Worm (Caenorhabditis elegans) whole organism, L4 larva: ENCODE measurements around the gene old-2.

Experiments used
- F10B5.3 ChIP-seq: sonication (generic microtip); optimal IDR thresholded peaks from 2 replicates; lab custom pipeline; 2016; ENCODE audit warnings: mild to moderate bottlenecking, missing genetic modification characterization, missing compliant biosample characterization
- F26F4.8 ChIP-seq: fragments of 200-800 bp; sonication (Bioruptor generic); conservative IDR thresholded peaks from 2 replicates; pipeline ENCODE4 v1.3.6; 2022; ENCODE audit warnings: missing genetic modification characterization, missing compliant biosample characterization
- F37D6.2 ChIP-seq: sonication (generic microtip); optimal IDR thresholded peaks from 2 replicates; lab custom pipeline; 2016; ENCODE audit warnings: mild to moderate bottlenecking, missing genetic modification characterization, missing compliant biosample characterization
- F44E2.7 ChIP-seq: fragments of 200-800 bp; sonication (Bioruptor generic); IDR thresholded peaks from 2 replicates; pipeline ENCODE4 v2.1.2; 2022; ENCODE audit warnings: missing genetic modification characterization, missing compliant biosample characterization
- F49E8.2 ChIP-seq: sonication (generic microtip); optimal IDR thresholded peaks from 2 replicates; lab custom pipeline; 2016; ENCODE audit warnings: missing compliant biosample characterization, mild to moderate bottlenecking, missing genetic modification characterization, borderline replicate concordance
- T26A8.4 ChIP-seq: fragments of 200-800 bp; sonication (Bioruptor generic); IDR thresholded peaks from 2 replicates; pipeline ENCODE4 v1.3.6; 2022; ENCODE audit warnings: missing genetic modification characterization, missing compliant biosample characterization
- Y48G9A.11 ChIP-seq: fragments of 200-800 bp; sonication (Bioruptor generic); IDR thresholded peaks from 2 replicates; pipeline ENCODE4 v1.3.6; 2022; ENCODE audit warnings: missing genetic modification reagents, missing genetic modification characterization, missing compliant biosample characterization
- ZK337.2 ChIP-seq: fragments of 200-800 bp; sonication (Bioruptor generic); IDR thresholded peaks from 2 replicates; pipeline ENCODE4 v1.3.6; 2022; ENCODE audit warnings: missing genetic modification reagents, missing genetic modification characterization, missing compliant biosample characterization
- aly-2 ChIP-seq: sonication (generic microtip); optimal IDR thresholded peaks from 2 replicates; lab custom pipeline; 2018; ENCODE audit warnings: missing biosample characterization, missing genetic modification characterization
- ama-1 ChIP-seq: fragments of 150-350 bp; optimal IDR thresholded peaks from 2 replicates; lab custom pipeline; 2014; ENCODE audit warnings: inconsistent platforms, mixed read lengths
- arid-1 ChIP-seq: fragments of 200-800 bp; sonication (Bioruptor generic); conservative IDR thresholded peaks from 2 replicates; pipeline ENCODE4 v1.3.6; 2022; ENCODE audit warnings: missing genetic modification reagents, missing genetic modification characterization, missing compliant biosample characterization
- attf-4 ChIP-seq: sonication (generic microtip); optimal IDR thresholded peaks from 3 replicates; lab custom pipeline; 2017; ENCODE audit warnings: missing biosample characterization, missing genetic modification characterization
- ceh-28 ChIP-seq: fragments of 150-350 bp; optimal IDR thresholded peaks from 2 replicates; lab custom pipeline; 2014; ENCODE audit warnings: missing biosample characterization, missing genetic modification reagents, missing genetic modification characterization
- ceh-32 ChIP-seq: sonication (generic microtip); optimal IDR thresholded peaks from 2 replicates; lab custom pipeline; 2016; ENCODE audit warnings: mild to moderate bottlenecking, missing genetic modification characterization, missing compliant biosample characterization; ENCODE audit not compliant: poor library complexity
- ceh-62 ChIP-seq: sonication (generic microtip); optimal IDR thresholded peaks from 2 replicates; lab custom pipeline; 2017; ENCODE audit warnings: missing biosample characterization, missing genetic modification characterization
- ces-1 ChIP-seq: fragments of 150-350 bp; sonication (generic microtip); optimal IDR thresholded peaks from 4 replicates; lab custom pipeline; 2014; ENCODE audit warnings: missing biosample characterization, missing genetic modification reagents, missing genetic modification characterization
- cey-2 ChIP-seq: sonication (generic microtip); optimal IDR thresholded peaks from 3 replicates; lab custom pipeline; 2017; ENCODE audit warnings: missing genetic modification characterization, mild to moderate bottlenecking, missing compliant biosample characterization, antibody characterized with exemption, borderline replicate concordance; ENCODE audit not compliant: insufficient read depth
- dmd-6 ChIP-seq: fragments of 200-800 bp; sonication (Bioruptor generic); IDR thresholded peaks from 2 replicates; pipeline ENCODE4 v1.3.6; 2022; ENCODE audit warnings: missing genetic modification reagents, missing genetic modification characterization, missing compliant biosample characterization
- dmd-9 ChIP-seq: fragments of 200-800 bp; sonication (Bioruptor generic); IDR thresholded peaks from 2 replicates; pipeline ENCODE4 v1.3.6; 2022; ENCODE audit warnings: missing genetic modification reagents, missing genetic modification characterization, missing compliant biosample characterization
- egl-27 ChIP-seq: sonication (generic microtip); optimal IDR thresholded peaks from 3 replicates; lab custom pipeline; 2017; ENCODE audit warnings: missing biosample characterization, missing genetic modification reagents, missing genetic modification characterization
- hif-1 ChIP-seq, 2 experiments: sonication (generic microtip); optimal IDR thresholded peaks; 2 replicates each; lab custom pipeline; 2016 to 2017; ENCODE audit warnings: missing compliant biosample characterization in 2 of 2, missing genetic modification characterization in 2 of 2, missing genetic modification reagents in 2 of 2, missing genotype in 2 of 2, mild to moderate bottlenecking in 1 of 2
- hlh-11 ChIP-seq: fragments of 200-800 bp; sonication (Bioruptor generic); optimal IDR thresholded peaks from 2 replicates; lab custom pipeline; 2018; ENCODE audit warnings: mild to moderate bottlenecking, missing genetic modification characterization, missing compliant biosample characterization
- hlh-30 ChIP-seq: sonication (generic microtip); optimal IDR thresholded peaks from 2 replicates; lab custom pipeline; 2017; ENCODE audit warnings: antibody characterized with exemption, mild to moderate bottlenecking, missing genetic modification characterization, missing compliant biosample characterization; ENCODE audit not compliant: insufficient read depth
- jun-1 ChIP-seq: fragments of 150-350 bp; optimal IDR thresholded peaks from 2 replicates; lab custom pipeline; 2014; ENCODE audit warnings: missing biosample characterization, missing genetic modification reagents, missing genetic modification characterization
- lin-1 ChIP-seq: fragments of 200-800 bp; sonication (Bioruptor generic); IDR thresholded peaks from 2 replicates; pipeline ENCODE4 v1.3.6; 2022; ENCODE audit warnings: missing genetic modification reagents, missing genetic modification characterization, missing compliant biosample characterization
- lin-13 ChIP-seq: fragments of 150-350 bp; optimal IDR thresholded peaks from 2 replicates; lab custom pipeline; 2014; ENCODE audit warnings: missing biosample characterization, missing genetic modification reagents, missing genetic modification characterization
- lin-15B ChIP-seq: fragments of 150-350 bp; sonication (generic microtip); optimal IDR thresholded peaks from 3 replicates; lab custom pipeline; 2014; ENCODE audit warnings: missing biosample characterization, missing genetic modification characterization
- lin-38 ChIP-seq: fragments of 200-800 bp; sonication (Bioruptor generic); IDR thresholded peaks from 2 replicates; pipeline ENCODE4 v1.3.6; 2022; ENCODE audit warnings: missing genetic modification reagents, missing genetic modification characterization, missing compliant biosample characterization
- lin-39 ChIP-seq: fragments of 150-350 bp; optimal IDR thresholded peaks from 2 replicates; lab custom pipeline; 2014; ENCODE audit warnings: missing biosample characterization, missing genetic modification reagents, missing genetic modification characterization
- lir-3 ChIP-seq: sonication (generic microtip); optimal IDR thresholded peaks from 2 replicates; lab custom pipeline; 2016; ENCODE audit warnings: mild to moderate bottlenecking, missing genetic modification characterization, missing compliant biosample characterization
- lsy-2 ChIP-seq, 2 experiments: fragments of 150-350 bp in 1 of 2; sonication (generic microtip) in 1 of 2; optimal IDR thresholded peaks; 2 replicates each; lab custom pipeline; 2014 to 2017; ENCODE audit warnings: missing biosample characterization in 2 of 2, missing genetic modification characterization in 2 of 2
- madf-9 ChIP-seq: fragments of 200-800 bp; sonication (Bioruptor generic); conservative IDR thresholded peaks from 2 replicates; pipeline ENCODE4 v1.3.6; 2022; ENCODE audit warnings: missing genetic modification reagents, missing genetic modification characterization, missing compliant biosample characterization
- mes-2 ChIP-seq: sonication (generic microtip); optimal IDR thresholded peaks from 2 replicates; lab custom pipeline; 2016; ENCODE audit warnings: missing genotype, mild to moderate bottlenecking, missing genetic modification characterization, missing compliant biosample characterization; ENCODE audit not compliant: poor library complexity, severe bottlenecking
- mxl-2 ChIP-seq: fragments of 200-800 bp; sonication (Bioruptor generic); conservative IDR thresholded peaks from 2 replicates; pipeline ENCODE4 v1.3.6; 2022; ENCODE audit warnings: missing genetic modification reagents, missing genetic modification characterization, missing compliant biosample characterization
- nhr-102 ChIP-seq: sonication (generic microtip); optimal IDR thresholded peaks from 2 replicates; lab custom pipeline; 2016; ENCODE audit warnings: mild to moderate bottlenecking, missing genetic modification characterization, moderate library complexity, missing compliant biosample characterization
- nhr-25 ChIP-seq: sonication (generic microtip); optimal IDR thresholded peaks from 2 replicates; lab custom pipeline; 2017; ENCODE audit warnings: missing genetic modification characterization, mild to moderate bottlenecking, missing compliant biosample characterization, antibody characterized with exemption, moderate library complexity, borderline replicate concordance; ENCODE audit not compliant: insufficient read depth
- nhr-42 ChIP-seq: fragments of 200-800 bp; sonication (Bioruptor generic); IDR thresholded peaks from 2 replicates; pipeline ENCODE4 v1.3.6; 2022; ENCODE audit warnings: missing genetic modification characterization, missing compliant biosample characterization
- rbr-2 ChIP-seq: sonication (generic microtip); optimal IDR thresholded peaks from 2 replicates; lab custom pipeline; 2016; ENCODE audit warnings: missing genotype, missing genetic modification characterization, missing compliant biosample characterization
- saeg-2 ChIP-seq: fragments of 200-800 bp; sonication (Bioruptor generic); IDR thresholded peaks from 2 replicates; pipeline ENCODE4 v1.3.6; 2022; ENCODE audit warnings: missing genetic modification reagents, missing genetic modification characterization, missing compliant biosample characterization
- set-16 ChIP-seq: fragments of 200-800 bp; sonication (Bioruptor generic); IDR thresholded peaks from 2 replicates; pipeline ENCODE4 v1.3.6; 2022; ENCODE audit warnings: missing genetic modification reagents, missing genetic modification characterization, missing compliant biosample characterization
- spr-1 ChIP-seq: sonication (generic microtip); optimal IDR thresholded peaks from 2 replicates; lab custom pipeline; 2016; ENCODE audit warnings: mild to moderate bottlenecking, missing genetic modification characterization, missing compliant biosample characterization
- tra-1 ChIP-seq: fragments of 200-800 bp; sonication (Bioruptor generic); IDR thresholded peaks from 2 replicates; pipeline ENCODE4 v1.3.6; 2022; ENCODE audit warnings: missing genetic modification reagents, missing genetic modification characterization, missing compliant biosample characterization
- unc-130 ChIP-seq: sonication (generic microtip); optimal IDR thresholded peaks from 2 replicates; lab custom pipeline; 2016; ENCODE audit warnings: missing genetic modification reagents, missing genetic modification characterization, missing compliant biosample characterization
- unc-62 ChIP-seq, 3 experiments: fragments of 150-350 bp in 1 of 3; sonication (generic microtip); optimal IDR thresholded peaks in 2 of 3; peaks in 1 of 3; 1 replicate in 1 of 3; 2 replicates in 2 of 3; lab custom pipeline; 2014 to 2017; ENCODE audit warnings: missing biosample characterization in 3 of 3, missing genetic modification characterization in 3 of 3, missing genetic modification reagents in 3 of 3, missing genotype in 1 of 3
- vab-7 ChIP-seq: fragments of 200-800 bp; sonication (Bioruptor generic); IDR thresholded peaks from 2 replicates; pipeline ENCODE4 v1.3.6; 2022; ENCODE audit warnings: missing genetic modification reagents, missing genetic modification characterization, missing compliant biosample characterization
- zfp-2 ChIP-seq: sonication (generic microtip); optimal IDR thresholded peaks from 2 replicates; lab custom pipeline; 2016; ENCODE audit warnings: mild to moderate bottlenecking, missing genetic modification characterization, missing compliant biosample characterization
- zip-11 ChIP-seq: fragments of 200-800 bp; sonication (Bioruptor generic); IDR thresholded peaks from 2 replicates; pipeline ENCODE4 v1.3.6; 2022; ENCODE audit warnings: missing genetic modification characterization, missing compliant biosample characterization
- zip-2 ChIP-seq: fragments of 150-350 bp; optimal IDR thresholded peaks from 2 replicates; lab custom pipeline; 2014; ENCODE audit warnings: missing biosample characterization, missing genetic modification characterization

The old-2 gene

DNA sequence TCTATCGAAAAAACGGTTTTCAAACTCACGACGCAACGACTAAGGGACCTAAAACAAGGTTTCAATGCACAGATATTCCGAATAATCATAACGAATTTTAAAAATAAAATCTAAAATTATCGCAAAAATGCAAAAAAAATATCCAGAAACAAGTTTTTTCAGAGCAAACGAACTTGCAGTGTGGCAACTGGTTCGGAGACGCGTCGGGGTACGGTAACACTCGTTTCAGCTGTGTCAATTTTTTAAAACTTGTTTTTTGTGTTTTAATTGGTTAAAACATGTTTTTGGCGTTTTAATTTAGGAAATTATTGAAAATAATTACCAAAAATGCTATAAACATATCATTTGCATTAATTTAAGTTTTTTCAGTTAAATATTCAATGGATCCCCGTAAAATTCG, 43.0 kb upstream of the old-2 start, which contains the start of gene C08H9.16 (continued):
- TF ChIP-seq mes-2 (tag; lab: Kevin White, UChicago) (peak; percentile 68), ama-1 (lab: Kevin White, UChicago) (no peak), Y48G9A.11 (GFP tag; lab: Robert Waterston, UW) (no peak), ZK337.2 (GFP tag; lab: Robert Waterston, UW) (no peak), ceh-28 (tag; lab: Kevin White, UChicago) (no peak), zfp-2 (no peak), lin-15B (tag; lab: Kevin White, UChicago) (no peak), hlh-11 (tag; lab: Kevin White, UChicago) (peak; percentile 57), attf-4 (tag; lab: Kevin White, UChicago) (no peak)

DNA sequence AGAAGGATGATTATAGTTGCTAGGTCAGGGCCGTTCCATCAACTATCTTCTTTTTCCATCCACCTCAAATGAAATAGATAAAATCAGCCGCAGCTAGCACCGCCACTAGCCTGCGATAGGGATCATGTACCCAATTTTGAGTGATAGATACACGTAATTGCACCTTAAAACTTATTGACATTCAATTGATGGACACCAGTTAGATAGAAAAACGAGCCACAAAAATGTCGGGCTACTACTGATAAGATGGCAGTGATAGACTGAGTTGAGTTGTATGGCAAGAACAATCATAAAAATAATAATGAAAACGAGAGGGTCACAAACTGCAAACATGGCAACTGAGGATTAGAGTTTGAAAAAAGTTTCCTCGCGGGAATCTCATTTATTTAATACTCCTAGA, 42.4 kb upstream of the old-2 start:
- TF ChIP-seq lin-1 (GFP tag; lab: Robert Waterston, UW) (0 out of 2 replicates have a peak, but pooled peaks have one; percentile 41), F37D6.2 (tag; lab: Kevin White, UChicago) (no peak), madf-9 (GFP tag; lab: Robert Waterston, UW) (no peak), ceh-32 (no peak), F26F4.8 (GFP tag; lab: Robert Waterston, UW) (no peak), lir-3 (no peak), hif-1 (tag; optimal IDR thresholded peaks at IDR 0.05; lab: Kevin White, UChicago) (no peak), lin-38 (GFP tag; lab: Robert Waterston, UW) (no peak), lsy-2 (tag; optimal IDR thresholded peaks at IDR 0.05; lab: Kevin White, UChicago) (peak in 1 of 2 experiments; percentile 5), unc-130 (no peak), jun-1 (no peak), egl-27 (tag; lab: Kevin White, UChicago) (no peak), spr-1 (no peak), arid-1 (no peak), mxl-2 (no peak), zfp-2 (no peak), zip-2 (tag; lab: Kevin White, UChicago) (no peak), nhr-102 (tag; lab: Kevin White, UChicago) (no peak), zip-11 (GFP tag; lab: Robert Waterston, UW) (no peak), rbr-2 (tag; lab: Kevin White, UChicago) (no peak), set-16 (GFP tag; lab: Robert Waterston, UW) (no peak), ceh-28 (tag; lab: Kevin White, UChicago) (no peak), hlh-30 (no peak), nhr-42 (GFP tag; lab: Robert Waterston, UW) (no peak), nhr-25 (tag; lab: Kevin White, UChicago) (no peak), F44E2.7 (GFP tag; lab: Robert Waterston, UW) (no peak), lin-39 (tag; lab: Kevin White, UChicago) (no peak), ces-1 (GFP tag; lab: Kevin White, UChicago) (no peak), F49E8.2 (tag; lab: Kevin White, UChicago) (no peak), vab-7 (GFP tag; lab: Robert Waterston, UW) (no peak), F10B5.3 (tag; lab: Kevin White, UChicago) (no peak), unc-62 (GFP tag; optimal IDR thresholded peaks at IDR 0.05 in 1 of 2; lab: Kevin White, UChicago) (no peak), unc-62 (tag; optimal IDR thresholded peaks at IDR 0.05; lab: Kevin White, UChicago) (no peak), aly-2 (tag; lab: Kevin White, UChicago) (no peak), dmd-9 (GFP tag; lab: Robert Waterston, UW) (no peak), T26A8.4 (GFP tag; lab: Robert Waterston, UW) (no peak), dmd-6 (GFP tag; lab: Robert Waterston, UW) (peak; percentile 94), saeg-2 (no peak), cey-2 (tag; lab: Kevin White, UChicago) (no peak), lin-13 (no peak), tra-1 (GFP tag; lab: Robert Waterston, UW) (peak; percentile 79), ceh-62 (tag; lab: Kevin White, UChicago) (no peak)
